Fruit fly (Drosophila melanogaster): Measurements from ENCODE around the gene CG7720.

CG7720 gene

DNA sequence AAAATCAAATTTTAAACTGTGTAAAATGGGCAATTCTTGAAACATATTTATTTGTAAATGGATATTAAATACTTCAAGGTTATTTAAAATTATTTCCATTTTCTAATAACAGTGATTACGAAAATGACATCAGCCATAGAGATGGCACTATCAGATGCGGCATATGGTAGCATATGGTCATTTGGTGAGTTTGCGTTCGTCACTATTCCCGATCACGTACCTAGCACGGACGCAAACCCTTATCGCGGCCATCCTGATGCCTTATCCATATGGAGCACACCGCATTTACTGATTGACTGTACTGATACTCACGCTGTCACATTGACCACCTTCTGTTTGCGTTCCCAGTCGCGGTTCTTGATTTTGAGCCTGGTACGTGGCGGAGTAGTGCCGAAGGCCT lies 56.9 kb downstream of the CG7720 start:
- TF ChIP-seq EcR (GFP tag; optimal IDR thresholded peaks at IDR 0.05) (no peak), CG8478 (optimal IDR thresholded peaks at IDR 0.05) (no peak), pan (optimal IDR thresholded peaks at IDR 0.05) (no peak), psq (optimal IDR thresholded peaks at IDR 0.05) (no peak), usp (GFP tag; optimal IDR thresholded peaks at IDR 0.05) (no peak), Dll (optimal IDR thresholded peaks at IDR 0.05) (no peak)

DNA sequence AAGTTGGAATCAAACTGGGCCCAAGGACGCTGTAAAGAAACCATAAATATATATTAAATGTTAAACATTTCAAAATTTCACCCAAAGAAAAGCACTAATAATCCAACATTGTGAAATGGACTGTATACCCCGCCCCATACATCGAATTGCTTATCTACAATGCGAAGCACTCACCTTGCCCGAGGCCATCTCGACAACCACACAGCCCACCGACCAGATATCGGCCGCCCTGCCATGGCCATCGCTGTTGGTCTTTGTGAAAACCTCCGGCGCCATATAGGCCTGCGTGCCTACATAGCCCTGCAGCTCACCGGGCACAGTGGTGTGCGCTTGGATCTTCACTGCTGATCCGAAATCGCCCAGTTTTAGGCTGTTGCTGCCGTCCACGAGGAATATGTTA lies 61.4 kb downstream of the CG7720 start:
- TF ChIP-seq EcR (GFP tag; optimal IDR thresholded peaks at IDR 0.05) (no peak), CG8478 (optimal IDR thresholded peaks at IDR 0.05) (no peak), Dll (optimal IDR thresholded peaks at IDR 0.05) (no peak), pan (optimal IDR thresholded peaks at IDR 0.05) (no peak), psq (optimal IDR thresholded peaks at IDR 0.05) (no peak), usp (GFP tag; optimal IDR thresholded peaks at IDR 0.05) (no peak)

dm6 chr3R:18732381-18732780 lies 62.6 kb downstream of the CG7720 start, which contains the start of gene CG14302:
CG14302 (plus strand) TSS chr3R:18732681.
- TF ChIP-seq usp (GFP tag; optimal IDR thresholded peaks at IDR 0.05) (no peak), psq (optimal IDR thresholded peaks at IDR 0.05) (no peak), pan (optimal IDR thresholded peaks at IDR 0.05) (no peak), Dll (optimal IDR thresholded peaks at IDR 0.05) (no peak), CG8478 (optimal IDR thresholded peaks at IDR 0.05) (no peak), EcR (GFP tag; optimal IDR thresholded peaks at IDR 0.05) (no peak)

dm6 chr3R:18731241-18731640 lies 63.7 kb downstream of the CG7720 start:
- TF ChIP-seq EcR (GFP tag; optimal IDR thresholded peaks at IDR 0.05) = no peak
- no peak for TF ChIP-seq CG8478 (optimal IDR thresholded peaks at IDR 0.05)
- TF ChIP-seq usp (GFP tag; optimal IDR thresholded peaks at IDR 0.05) = no peak
- TF ChIP-seq psq (optimal IDR thresholded peaks at IDR 0.05) = no peak
- no peak for TF ChIP-seq Dll (optimal IDR thresholded peaks at IDR 0.05)
- TF ChIP-seq pan (optimal IDR thresholded peaks at IDR 0.05) = no peak

- TF ChIP-seq Dll (optimal IDR thresholded peaks at IDR 0.05) (no peak), CG8478 (optimal IDR thresholded peaks at IDR 0.05) (no peak), EcR (GFP tag; optimal IDR thresholded peaks at IDR 0.05) (no peak), psq (optimal IDR thresholded peaks at IDR 0.05) (no peak), pan (optimal IDR thresholded peaks at IDR 0.05) (no peak), usp (GFP tag; optimal IDR thresholded peaks at IDR 0.05) (no peak)
Measured at dm6 chr3R:18728368-18728767, 66.6 kb downstream of the CG7720 start, which contains the start of gene CG7715. CG7715 (minus strand) TSS chr3R:18728468.

- TF ChIP-seq Dll (optimal IDR thresholded peaks at IDR 0.05) (no peak), CG8478 (optimal IDR thresholded peaks at IDR 0.05) (no peak), usp (GFP tag; optimal IDR thresholded peaks at IDR 0.05) (no peak), psq (optimal IDR thresholded peaks at IDR 0.05) (no peak), EcR (GFP tag; optimal IDR thresholded peaks at IDR 0.05) (no peak), pan (optimal IDR thresholded peaks at IDR 0.05) (no peak)
Measured at dm6 chr3R:18726334-18726733, 68.6 kb downstream of the CG7720 start, which contains the start of gene CG7714. CG7714 (minus strand) TSS chr3R:18726434.

DNA sequence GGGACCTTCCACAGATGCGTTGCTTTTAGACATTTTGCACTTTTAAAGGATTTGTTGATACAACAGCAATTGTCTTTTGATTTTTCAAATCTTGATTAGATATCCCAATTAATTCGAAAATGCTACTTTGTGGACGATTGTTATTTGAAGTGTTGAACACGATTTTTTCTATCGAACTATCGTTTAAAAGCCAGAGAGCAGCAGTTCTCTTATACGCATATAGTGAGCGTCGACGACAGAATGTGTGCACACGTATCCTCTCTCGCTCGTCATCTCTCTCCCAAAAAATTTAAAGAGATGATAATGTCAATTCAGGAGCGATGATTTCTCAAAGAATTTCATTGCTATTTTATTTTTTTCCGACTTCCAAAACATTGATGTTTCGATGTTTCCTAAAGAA lies 72.5 kb downstream of the CG7720 start, which contains the start of gene CG34283:
TSS of gene CG34283 (minus strand) at position 101 of the 400 bp plus-strand sequence.
- TF ChIP-seq usp (GFP tag; optimal IDR thresholded peaks at IDR 0.05) (no peak), Dll (optimal IDR thresholded peaks at IDR 0.05) (no peak), EcR (GFP tag; optimal IDR thresholded peaks at IDR 0.05) (no peak), CG8478 (optimal IDR thresholded peaks at IDR 0.05) (no peak), pan (optimal IDR thresholded peaks at IDR 0.05) (no peak), psq (optimal IDR thresholded peaks at IDR 0.05) (no peak)

DNA sequence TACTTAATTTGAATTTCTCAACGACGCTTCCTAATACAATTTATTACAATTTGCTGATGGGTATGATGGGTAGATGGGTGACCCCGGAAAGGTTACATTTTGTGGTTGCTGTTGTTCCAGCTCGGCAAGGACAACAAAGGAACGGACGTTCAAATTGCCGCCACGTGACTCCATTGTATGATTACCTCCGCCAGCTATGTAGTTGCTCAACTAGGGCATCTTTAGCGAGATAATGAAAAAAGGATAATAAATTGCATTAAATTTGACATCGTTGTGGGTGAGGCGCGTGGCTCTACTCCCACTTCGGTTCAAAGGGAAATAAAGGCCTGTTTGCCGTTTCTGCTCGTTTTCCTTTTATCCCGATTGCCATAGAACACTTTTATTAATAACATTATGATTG lies 73.6 kb downstream of the CG7720 start:
- TF ChIP-seq CG8478 (optimal IDR thresholded peaks at IDR 0.05) (no peak), EcR (GFP tag; optimal IDR thresholded peaks at IDR 0.05) (no peak), psq (optimal IDR thresholded peaks at IDR 0.05) (no peak), pan (optimal IDR thresholded peaks at IDR 0.05) (no peak), Dll (optimal IDR thresholded peaks at IDR 0.05) (no peak), usp (GFP tag; optimal IDR thresholded peaks at IDR 0.05) (no peak)

DNA sequence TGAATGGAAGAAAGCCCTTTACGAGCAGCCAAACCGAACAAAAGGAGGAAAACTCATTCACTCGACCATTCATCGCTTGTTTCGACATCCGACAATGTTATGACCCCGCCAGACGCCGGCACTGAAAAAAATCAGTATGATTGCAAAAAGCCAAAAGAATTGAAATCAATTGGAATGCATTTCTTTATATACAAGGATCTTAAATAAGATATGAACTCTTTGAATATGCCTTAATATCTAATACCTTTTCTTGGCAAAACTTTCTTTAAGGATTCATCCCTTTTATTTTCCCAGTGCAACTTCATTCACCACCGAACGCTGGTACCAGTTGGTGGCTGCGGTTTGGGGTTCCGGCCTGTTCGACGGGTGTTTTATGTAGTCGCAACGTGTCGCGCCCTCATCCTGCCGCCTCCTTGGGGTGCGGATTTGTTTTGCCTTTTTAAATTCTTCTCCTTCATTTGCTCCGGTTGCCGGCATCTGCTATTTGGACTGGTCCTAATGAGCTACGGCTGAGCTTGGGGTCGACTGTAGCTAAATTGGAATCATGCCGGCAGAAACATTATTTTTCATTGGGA lies 75.1 kb downstream of the CG7720 start:
- TF ChIP-seq Dll (optimal IDR thresholded peaks at IDR 0.05) (no peak), EcR (GFP tag; optimal IDR thresholded peaks at IDR 0.05) (no peak)
